Worm (Caenorhabditis elegans) whole organism, L1 larva: ENCODE measurements around the gene crb-1.

Experiments
- F16B12.6 ChIP-seq: fragments of 150-350 bp; optimal IDR thresholded peaks from 2 replicates; lab custom pipeline; 2014; ENCODE audit warnings: missing biosample characterization, missing genetic modification characterization
- Y116A8C.19 ChIP-seq: sonication (generic microtip); optimal IDR thresholded peaks from 2 replicates; lab custom pipeline; 2016; ENCODE audit warnings: missing compliant biosample characterization, missing genetic modification characterization, borderline replicate concordance
- aha-1 ChIP-seq: fragments of 150-350 bp; optimal IDR thresholded peaks from 2 replicates; lab custom pipeline; 2014; ENCODE audit warnings: missing biosample characterization, missing genetic modification characterization
- aly-2 ChIP-seq: fragments of 150-350 bp; optimal IDR thresholded peaks from 2 replicates; lab custom pipeline; 2014; ENCODE audit warnings: missing biosample characterization, missing genetic modification characterization
- ama-1 ChIP-seq: fragments of 150-350 bp; optimal IDR thresholded peaks from 2 replicates; lab custom pipeline; 2014
- blmp-1 ChIP-seq: fragments of 150-350 bp; optimal IDR thresholded peaks from 2 replicates; lab custom pipeline; 2014; ENCODE audit warnings: missing biosample characterization, missing genetic modification characterization
- ceh-90 ChIP-seq: sonication (generic microtip); optimal IDR thresholded peaks from 2 replicates; lab custom pipeline; 2016; ENCODE audit warnings: missing genetic modification characterization, missing compliant biosample characterization
- ces-1 ChIP-seq: fragments of 150-350 bp; optimal IDR thresholded peaks from 2 replicates; lab custom pipeline; 2014; ENCODE audit warnings: missing biosample characterization, missing genetic modification reagents, missing genetic modification characterization
- dpl-1 ChIP-seq, 3 experiments: fragments of 150-350 bp in 2 of 3; sonication (generic microtip) in 1 of 3; optimal IDR thresholded peaks; 2 replicates each; lab custom pipeline; 2014 to 2017; ENCODE audit warnings: missing biosample characterization in 3 of 3, missing genetic modification characterization in 3 of 3, missing genetic modification reagents in 3 of 3
- dsc-1 ChIP-seq: sonication (generic microtip); optimal IDR thresholded peaks from 2 replicates; lab custom pipeline; 2016; ENCODE audit warnings: mild to moderate bottlenecking, missing genetic modification characterization, missing compliant biosample characterization
- egl-13 ChIP-seq: sonication (generic microtip); optimal IDR thresholded peaks from 2 replicates; lab custom pipeline; 2016; ENCODE audit warnings: missing genotype, missing genetic modification reagents, missing genetic modification characterization, missing compliant biosample characterization
- egl-27 ChIP-seq, 2 experiments: fragments of 150-350 bp in 1 of 2; sonication (generic microtip); optimal IDR thresholded peaks; 3 replicates each; lab custom pipeline; 2017 to 2018; ENCODE audit warnings: missing biosample characterization in 2 of 2, missing genetic modification characterization in 2 of 2, missing genetic modification reagents in 2 of 2
- elt-2 ChIP-seq: sonication (generic microtip); optimal IDR thresholded peaks from 2 replicates; lab custom pipeline; 2016; ENCODE audit warnings: missing genetic modification characterization, mild to moderate bottlenecking, inconsistent platforms, missing compliant biosample characterization, missing genetic modification reagents
- fkh-10 ChIP-seq: sonication (generic microtip); optimal IDR thresholded peaks from 2 replicates; lab custom pipeline; 2017; ENCODE audit warnings: missing biosample characterization, missing genetic modification reagents, missing genetic modification characterization
- hlh-17 ChIP-seq: fragments of 200-800 bp; sonication (Bioruptor generic); optimal IDR thresholded peaks from 2 replicates; lab custom pipeline; 2018; ENCODE audit warnings: missing genetic modification characterization, mild to moderate bottlenecking, missing compliant biosample characterization, moderate library complexity, borderline replicate concordance
- hlh-4 ChIP-seq: sonication (generic microtip); optimal IDR thresholded peaks from 2 replicates; lab custom pipeline; 2016; ENCODE audit warnings: mild to moderate bottlenecking, missing genetic modification characterization, missing compliant biosample characterization
- hpl-2 ChIP-seq: fragments of 150-350 bp; optimal IDR thresholded peaks from 2 replicates; lab custom pipeline; 2014; ENCODE audit warnings: missing biosample characterization, missing genetic modification reagents, missing genetic modification characterization
- isw-1 ChIP-seq: fragments of 200-800 bp; sonication (Bioruptor generic); IDR thresholded peaks from 2 replicates; pipeline ENCODE4 v1.3.6; 2022; ENCODE audit warnings: missing genetic modification characterization, missing compliant biosample characterization
- lin-15B ChIP-seq: fragments of 150-350 bp; sonication (generic microtip); optimal IDR thresholded peaks from 3 replicates; lab custom pipeline; 2014; ENCODE audit warnings: missing biosample characterization, missing genetic modification characterization
- lin-35 ChIP-seq, 2 experiments: fragments of 150-350 bp; optimal IDR thresholded peaks; 2 replicates each; lab custom pipeline; 2014; ENCODE audit warnings: missing biosample characterization in 2 of 2, missing genetic modification characterization in 2 of 2, missing genetic modification reagents in 2 of 2
- lin-39 ChIP-seq: fragments of 150-350 bp; optimal IDR thresholded peaks from 2 replicates; lab custom pipeline; 2014; ENCODE audit warnings: missing biosample characterization, missing genetic modification reagents, missing genetic modification characterization
- lir-3 ChIP-seq: sonication (generic microtip); optimal IDR thresholded peaks from 2 replicates; lab custom pipeline; 2016; ENCODE audit warnings: mild to moderate bottlenecking, missing genetic modification characterization, moderate library complexity, missing compliant biosample characterization; ENCODE audit not compliant: poor library complexity
- lsy-2 ChIP-seq, 2 experiments: fragments of 150-350 bp; optimal IDR thresholded peaks; 2 replicates each; lab custom pipeline; 2014; ENCODE audit warnings: missing biosample characterization in 2 of 2, missing genetic modification characterization in 2 of 2
- mab-9 ChIP-seq: fragments of 200-800 bp; sonication (Bioruptor generic); IDR thresholded peaks from 2 replicates; pipeline ENCODE4 v1.3.6; 2022; ENCODE audit warnings: missing genetic modification reagents, missing genetic modification characterization, missing compliant biosample characterization
- mef-2 ChIP-seq: fragments of 150-350 bp; optimal IDR thresholded peaks from 2 replicates; lab custom pipeline; 2014; ENCODE audit warnings: missing biosample characterization, missing genetic modification characterization
- mep-1 ChIP-seq: fragments of 150-350 bp; optimal IDR thresholded peaks from 2 replicates; lab custom pipeline; 2014; ENCODE audit warnings: missing biosample characterization, missing genetic modification characterization
- nhr-11 ChIP-seq: fragments of 150-350 bp; optimal IDR thresholded peaks from 2 replicates; lab custom pipeline; 2014; ENCODE audit warnings: missing biosample characterization, missing genetic modification characterization
- nhr-19 ChIP-seq: fragments of 200-800 bp; sonication (Bioruptor generic); conservative IDR thresholded peaks from 2 replicates; pipeline ENCODE4 v1.3.6; 2022; ENCODE audit warnings: missing genetic modification characterization, missing compliant biosample characterization
- nhr-20 ChIP-seq: sonication (generic microtip); optimal IDR thresholded peaks from 2 replicates; lab custom pipeline; 2016; ENCODE audit warnings: mild to moderate bottlenecking, missing genetic modification characterization, missing compliant biosample characterization
- nhr-237 ChIP-seq: fragments of 150-350 bp; optimal IDR thresholded peaks from 2 replicates; lab custom pipeline; 2014; ENCODE audit warnings: missing biosample characterization, missing genetic modification characterization
- nhr-28 ChIP-seq: fragments of 150-350 bp; optimal IDR thresholded peaks from 2 replicates; lab custom pipeline; 2014; ENCODE audit warnings: missing biosample characterization, missing genetic modification characterization
- nhr-77 ChIP-seq: fragments of 150-350 bp; optimal IDR thresholded peaks from 2 replicates; lab custom pipeline; 2014; ENCODE audit warnings: missing biosample characterization, missing genetic modification characterization
- nhr-85 ChIP-seq: sonication (generic microtip); peaks from one replicate; lab custom pipeline; 2016; ENCODE audit warnings: missing genetic modification characterization, inconsistent platforms, missing compliant biosample characterization
- nhr-90 ChIP-seq: sonication (generic microtip); optimal IDR thresholded peaks from 2 replicates; lab custom pipeline; 2016; ENCODE audit warnings: mild to moderate bottlenecking, missing genetic modification characterization, missing compliant biosample characterization; ENCODE audit not compliant: poor library complexity
- pag-3 ChIP-seq: sonication (generic microtip); optimal IDR thresholded peaks from 2 replicates; lab custom pipeline; 2017; ENCODE audit warnings: missing genetic modification characterization, mild to moderate bottlenecking, missing compliant biosample characterization, antibody characterized with exemption, borderline replicate concordance; ENCODE audit not compliant: insufficient read depth
- pax-3 ChIP-seq: fragments of 200-800 bp; sonication (Bioruptor generic); optimal IDR thresholded peaks from 2 replicates; lab custom pipeline; 2018; ENCODE audit warnings: mild to moderate bottlenecking, missing genetic modification characterization, moderate library complexity, missing compliant biosample characterization
- skn-1 ChIP-seq: fragments of 150-350 bp; optimal IDR thresholded peaks from 2 replicates; lab custom pipeline; 2014; ENCODE audit warnings: missing biosample characterization, missing genetic modification characterization
- snpc-4 ChIP-seq: fragments of 150-350 bp; optimal IDR thresholded peaks from 2 replicates; lab custom pipeline; 2014; ENCODE audit warnings: missing biosample characterization, missing genetic modification characterization
- snu-23 ChIP-seq: sonication (generic microtip); optimal IDR thresholded peaks from 2 replicates; lab custom pipeline; 2016; ENCODE audit warnings: missing genetic modification characterization, missing compliant biosample characterization
- swsn-7 ChIP-seq: sonication (generic microtip); optimal IDR thresholded peaks from 2 replicates; lab custom pipeline; 2016; ENCODE audit warnings: missing genetic modification characterization, missing compliant biosample characterization
- tbx-2 ChIP-seq: sonication (generic microtip); optimal IDR thresholded peaks from 2 replicates; lab custom pipeline; 2016; ENCODE audit warnings: missing genetic modification characterization, missing compliant biosample characterization
- tlp-1 ChIP-seq: fragments of 150-350 bp; optimal IDR thresholded peaks from 2 replicates; lab custom pipeline; 2014; ENCODE audit warnings: missing biosample characterization, missing genetic modification characterization
- unc-130 ChIP-seq: fragments of 150-350 bp; optimal IDR thresholded peaks from 2 replicates; lab custom pipeline; 2017; ENCODE audit warnings: missing biosample characterization, missing genetic modification characterization, inconsistent platforms
- unc-30 ChIP-seq: sonication (generic microtip); optimal IDR thresholded peaks from 2 replicates; lab custom pipeline; 2017; ENCODE audit warnings: missing biosample characterization, missing genetic modification characterization
- unc-86 ChIP-seq: sonication (generic microtip); optimal IDR thresholded peaks from 2 replicates; lab custom pipeline; 2016; ENCODE audit warnings: missing genetic modification characterization, missing compliant biosample characterization
- vab-15 ChIP-seq: sonication (generic microtip); optimal IDR thresholded peaks from 2 replicates; lab custom pipeline; 2017; ENCODE audit warnings: missing genotype, mild to moderate bottlenecking, missing genetic modification characterization, missing compliant biosample characterization
- xbp-1 ChIP-seq: sonication (generic microtip); optimal IDR thresholded peaks from 2 replicates; lab custom pipeline; 2016; ENCODE audit warnings: missing genetic modification characterization, missing compliant biosample characterization
- zag-1 ChIP-seq: fragments of 150-350 bp; optimal IDR thresholded peaks from 2 replicates; lab custom pipeline; 2014; ENCODE audit warnings: missing biosample characterization, missing genetic modification characterization
- zip-4 ChIP-seq: fragments of 200-800 bp; sonication (Bioruptor generic); optimal IDR thresholded peaks from 2 replicates; lab custom pipeline; 2018; ENCODE audit warnings: mild to moderate bottlenecking, missing genetic modification characterization, moderate library complexity, missing compliant biosample characterization

Gene crb-1

DNA sequence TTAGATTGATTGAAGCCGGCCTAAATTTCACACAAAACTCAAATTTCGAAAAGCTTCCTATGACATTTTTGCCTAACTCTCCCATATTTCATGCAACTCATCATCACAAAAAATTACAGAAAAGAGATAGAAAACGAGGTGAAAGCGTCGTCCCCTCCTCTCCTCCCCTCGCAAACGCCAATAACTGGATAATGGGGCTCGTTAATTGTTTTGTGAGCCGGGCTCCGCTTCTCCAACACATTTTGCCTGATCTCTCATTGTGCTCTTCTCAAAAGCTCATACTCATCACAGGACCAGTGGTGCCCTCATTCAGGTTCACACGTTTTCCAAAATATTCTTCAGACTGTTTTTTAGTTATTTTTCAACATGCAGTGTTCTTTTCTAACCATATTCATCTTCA, 15.0 kb upstream of the crb-1 start, which contains the start of gene pbo-6:
Gene pbo-6 (plus strand): TSS at position 240 of the 400 bp plus-strand sequence.
- TF ChIP-seq nhr-11 (no peak), nhr-85 (tag; lab: Kevin White, UChicago) (no peak), vab-15 (tag; lab: Kevin White, UChicago) (no peak), tlp-1 (tag; lab: Kevin White, UChicago) (no peak), lin-39 (no peak), egl-13 (tag; lab: Kevin White, UChicago) (no peak), dsc-1 (no peak), ama-1 (lab: Kevin White, UChicago) (no peak), snu-23 (GFP tag; lab: Kevin White, UChicago) (no peak), nhr-28 (tag; lab: Kevin White, UChicago) (no peak), lir-3 (tag; lab: Kevin White, UChicago) (no peak), isw-1 (GFP tag; lab: Robert Waterston, UW) (no peak), ces-1 (GFP tag; lab: Kevin White, UChicago) (no peak), F16B12.6 (no peak), dpl-1 (GFP tag; optimal IDR thresholded peaks at IDR 0.05; lab: Kevin White, UChicago) (no peak), Y116A8C.19 (tag; lab: Kevin White, UChicago) (no peak), aha-1 (tag; lab: Kevin White, UChicago) (no peak), nhr-20 (no peak), lin-15B (tag; lab: Kevin White, UChicago) (no peak), xbp-1 (tag; lab: Kevin White, UChicago) (no peak)
- TF ChIP-seq, all 84 proteins: peak for 0

DNA sequence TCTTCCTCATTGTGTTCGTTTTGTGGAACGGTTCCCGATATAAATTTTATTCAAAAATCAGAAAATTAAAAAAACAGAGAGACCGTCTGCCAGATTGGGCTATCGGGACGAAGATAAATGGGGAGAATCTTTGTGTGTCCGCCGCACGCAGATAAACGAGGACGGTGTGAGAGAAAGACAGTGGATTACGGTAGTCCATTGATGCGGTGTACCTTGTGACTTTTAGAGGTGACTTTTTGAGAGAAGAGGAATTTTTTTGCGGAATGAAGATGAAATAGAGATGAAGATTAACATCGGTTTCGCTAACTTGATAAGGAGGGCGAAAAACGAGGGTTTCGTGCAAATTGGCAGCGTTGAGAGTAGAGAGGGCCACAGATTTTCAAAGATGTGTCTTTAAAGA, 14.0 kb upstream of the crb-1 start:
- TF ChIP-seq lin-35 (GFP tag; optimal IDR thresholded peaks at IDR 0.05; lab: Kevin White, UChicago) (peak in 1 of 2 experiments; percentile 41), nhr-77 (tag; lab: Kevin White, UChicago) (no peak), unc-86 (no peak), mep-1 (tag; lab: Kevin White, UChicago) (peak; percentile 47), hpl-2 (GFP tag; lab: Kevin White, UChicago) (no peak), isw-1 (GFP tag; lab: Robert Waterston, UW) (no peak), elt-2 (tag; lab: Kevin White, UChicago) (no peak), Y116A8C.19 (tag; lab: Kevin White, UChicago) (no peak), unc-30 (no peak), pax-3 (tag; lab: Kevin White, UChicago) (no peak), zag-1 (tag; lab: Kevin White, UChicago) (no peak), skn-1 (tag; lab: Kevin White, UChicago) (no peak), ces-1 (GFP tag; lab: Kevin White, UChicago) (no peak), lin-15B (tag; lab: Kevin White, UChicago) (no peak), fkh-10 (no peak), aha-1 (tag; lab: Kevin White, UChicago) (no peak), aly-2 (tag; lab: Kevin White, UChicago) (no peak), nhr-90 (peak; percentile 68), mab-9 (GFP tag; lab: Robert Waterston, UW) (no peak), hlh-17 (GFP tag; lab: Kevin White, UChicago) (no peak), snpc-4 (tag; lab: Kevin White, UChicago) (no peak), ceh-90 (tag; lab: Kevin White, UChicago) (no peak), F16B12.6 (no peak), egl-13 (tag; lab: Kevin White, UChicago) (no peak), dsc-1 (no peak), nhr-28 (tag; lab: Kevin White, UChicago) (no peak), nhr-20 (peak; percentile 87), lsy-2 (tag; optimal IDR thresholded peaks at IDR 0.05; lab: Kevin White, UChicago) (peak; percentile 70 to 93), snu-23 (GFP tag; lab: Kevin White, UChicago) (peak; percentile 72), tbx-2 (tag; lab: Kevin White, UChicago) (peak; percentile 48), pag-3 (no peak), tlp-1 (tag; lab: Kevin White, UChicago) (no peak), blmp-1 (tag; lab: Kevin White, UChicago) (peak; percentile 91), mef-2 (no peak), nhr-237 (tag; lab: Kevin White, UChicago) (no peak), unc-130 (tag; lab: Kevin White, UChicago) (peak; percentile 25), lin-39 (no peak), egl-27 (tag; optimal IDR thresholded peaks at IDR 0.05; lab: Kevin White, UChicago) (no peak), hlh-4 (no peak), nhr-11 (no peak), nhr-19 (peak; percentile 48), zip-4 (no peak), swsn-7 (tag; lab: Kevin White, UChicago) (no peak)
